Fruit fly (Drosophila melanogaster): ENCODE measurements around the gene mRpS22.

The mRpS22 gene

DNA sequence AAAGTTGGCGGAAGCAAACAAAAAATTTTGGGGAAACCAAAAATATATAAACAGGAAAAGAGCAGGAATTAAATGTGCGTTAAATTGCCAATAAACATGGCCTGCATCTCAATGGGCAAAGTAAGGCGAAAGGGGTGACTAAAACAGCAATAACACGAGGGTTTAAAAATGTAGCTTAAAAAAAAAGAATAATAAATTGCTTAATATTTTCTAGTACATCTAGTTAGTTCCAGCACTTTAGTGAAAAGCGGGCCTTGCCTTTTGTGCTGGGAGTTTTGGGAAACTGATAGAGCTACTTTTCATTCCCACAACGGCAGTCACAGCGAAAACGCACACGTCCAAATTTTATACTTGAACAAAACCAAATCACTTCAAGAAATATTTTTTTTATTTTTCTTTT lies 4.6 kb upstream of the mRpS22 start, which contains the start of gene mil:
mil (plus strand) TSS at position 301 of the 400 bp plus-strand sequence.
- TF ChIP-seq ss (GFP tag; optimal IDR thresholded peaks at IDR 0.05) (no peak), CG32006 (GFP tag; optimal IDR thresholded peaks at IDR 0.05) (no peak), CG6854 (GFP tag; optimal IDR thresholded peaks at IDR 0.05) (no peak), salr (GFP tag; optimal IDR thresholded peaks at IDR 0.05) (no peak), cyc (GFP tag; optimal IDR thresholded peaks at IDR 0.05) (no peak), acj6 (GFP tag; optimal IDR thresholded peaks at IDR 0.05) (no peak), CG8119 (GFP tag; IDR thresholded peaks at IDR 0.05) (no peak), Sox102F (GFP tag; optimal IDR thresholded peaks at IDR 0.05) (no peak), Hr4 (GFP tag; optimal IDR thresholded peaks at IDR 0.05) (no peak), Lpt (GFP tag; optimal IDR thresholded peaks at IDR 0.05) (no peak)

DNA sequence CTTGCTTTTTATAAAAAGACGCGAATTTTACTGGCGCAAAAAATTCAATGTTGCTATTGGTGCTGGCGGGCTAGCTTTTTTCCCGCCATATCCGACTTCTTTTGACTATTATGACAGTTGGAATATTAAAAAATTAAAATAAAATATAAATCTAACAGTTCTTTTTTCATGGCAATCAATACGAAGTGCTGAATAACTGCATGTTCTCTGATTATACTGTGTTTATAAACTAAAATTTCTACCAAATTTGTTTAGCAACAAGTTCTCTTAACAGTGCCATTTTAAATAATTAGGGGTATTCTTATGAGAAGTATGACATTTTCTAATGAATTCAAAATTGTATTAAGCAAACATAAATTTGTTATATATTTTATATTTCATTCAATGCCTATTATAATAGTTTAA lies 2.7 kb downstream of the mRpS22 start, which contains the start of gene Boh1:
Boh1 (minus strand) TSS at position 76 of the 405 bp plus-strand sequence.
- no peak for TF ChIP-seq CG9139 (GFP tag; optimal IDR thresholded peaks at IDR 0.05)
- peak; percentile 29 for TF ChIP-seq OdsH (GFP tag; optimal IDR thresholded peaks at IDR 0.05)
- TF ChIP-seq Ets21C (GFP tag; optimal IDR thresholded peaks at IDR 0.05) = no peak
- no peak for TF ChIP-seq CG6163 (GFP tag; IDR thresholded peaks at IDR 0.05)
- TF ChIP-seq CG8632 (GFP tag; optimal IDR thresholded peaks at IDR 0.05) = no peak
- peak; percentile 23 for TF ChIP-seq pdm3 (GFP tag; optimal IDR thresholded peaks at IDR 0.05)
- TF ChIP-seq CG6808 (GFP tag; optimal IDR thresholded peaks at IDR 0.05) = no peak
- peak; percentile 38 for TF ChIP-seq fkh (GFP tag; optimal IDR thresholded peaks at IDR 0.05)
- no peak for TF ChIP-seq Sox14 (GFP tag; optimal IDR thresholded peaks at IDR 0.05)
- peak; percentile 4 for TF ChIP-seq cyc (GFP tag; optimal IDR thresholded peaks at IDR 0.05)
- no peak for TF ChIP-seq CG31627 (GFP tag; optimal IDR thresholded peaks at IDR 0.05)
- TF ChIP-seq vri (GFP tag; optimal IDR thresholded peaks at IDR 0.05) = no peak
- 0 out of 3 replicates have a peak, but pooled peaks have one; percentile 17 for TF ChIP-seq eg (GFP tag; IDR thresholded peaks at IDR 0.05)
- TF ChIP-seq acj6 (GFP tag; optimal IDR thresholded peaks at IDR 0.05) = no peak
- peak; percentile 66 for TF ChIP-seq dsx (GFP tag; optimal IDR thresholded peaks at IDR 0.05; ENCODE audit: poor library complexity, severe bottlenecking)
- no peak for TF ChIP-seq Hr38 (GFP tag; optimal IDR thresholded peaks at IDR 0.05)
- no peak for TF ChIP-seq Gug (GFP tag; IDR thresholded peaks at IDR 0.05)
- peak; percentile 44 for TF ChIP-seq esn (GFP tag; optimal IDR thresholded peaks at IDR 0.05)
- no peak for TF ChIP-seq Ets96B (tag; optimal IDR thresholded peaks at IDR 0.05)
- no peak for TF ChIP-seq Eip93F (GFP tag; optimal IDR thresholded peaks at IDR 0.05)
- TF ChIP-seq CG16779 (tag; optimal IDR thresholded peaks at IDR 0.05) = no peak
- no peak for TF ChIP-seq CG4318 (GFP tag; optimal IDR thresholded peaks at IDR 0.05)
- TF ChIP-seq CG34406 (GFP tag; optimal IDR thresholded peaks at IDR 0.05) = peak; percentile 10
- TF ChIP-seq Sox102F (GFP tag; optimal IDR thresholded peaks at IDR 0.05) = peak; percentile 1
- TF ChIP-seq CG3919 (GFP tag; optimal IDR thresholded peaks at IDR 0.05) = peak; percentile 23
- no peak for TF ChIP-seq CG11294 (GFP tag; IDR thresholded peaks at IDR 0.05)
- TF ChIP-seq CG8119 (GFP tag; IDR thresholded peaks at IDR 0.05) = no peak
- no peak for TF ChIP-seq Lpt (GFP tag; optimal IDR thresholded peaks at IDR 0.05)
- no peak for TF ChIP-seq Blimp-1 (GFP tag; optimal IDR thresholded peaks at IDR 0.05)
- TF ChIP-seq Sox15 (GFP tag; optimal IDR thresholded peaks at IDR 0.05) = no peak
- no peak for TF ChIP-seq CG6854 (GFP tag; optimal IDR thresholded peaks at IDR 0.05)
- no peak for TF ChIP-seq CG10669 (GFP tag; optimal IDR thresholded peaks at IDR 0.05)
- TF ChIP-seq net (GFP tag; optimal IDR thresholded peaks at IDR 0.05) = no peak
- no peak for TF ChIP-seq fd85E (GFP tag; optimal IDR thresholded peaks at IDR 0.05)
- peak; percentile 13 for TF ChIP-seq CG10631 (GFP tag; optimal IDR thresholded peaks at IDR 0.05)
- TF ChIP-seq achi (GFP tag; optimal IDR thresholded peaks at IDR 0.05) = peak; percentile 79
- TF ChIP-seq Hr4 (GFP tag; optimal IDR thresholded peaks at IDR 0.05) = no peak
- TF ChIP-seq Eip75B (GFP tag; optimal IDR thresholded peaks at IDR 0.05) = no peak
- no peak for TF ChIP-seq CG6276 (GFP tag; optimal IDR thresholded peaks at IDR 0.05)
- peak; percentile 48 for TF ChIP-seq Met (GFP tag; optimal IDR thresholded peaks at IDR 0.05)
- no peak for TF ChIP-seq fd59A (GFP tag; optimal IDR thresholded peaks at IDR 0.05)
- TF ChIP-seq CG3032 (tag; optimal IDR thresholded peaks at IDR 0.05) = peak; percentile 45
- peak; percentile 33 for TF ChIP-seq Smox (GFP tag; optimal IDR thresholded peaks at IDR 0.05)
- peak; percentile 69 for TF ChIP-seq svp (GFP tag)
- TF ChIP-seq CG15336 (GFP tag; IDR thresholded peaks at IDR 0.05) = no peak
- no peak for TF ChIP-seq dac (GFP tag; optimal IDR thresholded peaks at IDR 0.05)
- peak; percentile 32 for TF ChIP-seq topi (GFP tag; optimal IDR thresholded peaks at IDR 0.05)

Data from whole organism, prepupa.